Fruit fly (Drosophila melanogaster) whole organism, prepupa: ENCODE data around the gene aub.

Experiments used
- Blimp-1 ChIP-seq: fragments of 200-800 bp; sonication (Bioruptor generic); optimal IDR thresholded peaks from 3 replicates; lab custom pipeline; 2017; ENCODE audit warnings: missing biosample characterization, missing genetic modification characterization, mild to moderate bottlenecking, moderate library complexity, missing genetic modification reagents
- CG10631 ChIP-seq: fragments of 200-800 bp; sonication (Bioruptor generic); optimal IDR thresholded peaks from 2 replicates; lab custom pipeline; 2016; ENCODE audit warnings: missing biosample characterization, missing genetic modification characterization
- CG11294 ChIP-seq: fragments of 200-800 bp; sonication (Bioruptor generic); IDR thresholded peaks from 2 replicates; pipeline ENCODE4 v1.3.6; 2022; ENCODE audit warnings: missing biosample characterization, missing genetic modification characterization
- CG11762 ChIP-seq: fragments of 200-800 bp; sonication (Bioruptor generic); optimal IDR thresholded peaks from 3 replicates; lab custom pipeline; 2016; ENCODE audit warnings: missing biosample characterization, missing genetic modification characterization; ENCODE audit not compliant: insufficient read depth
- CG11902 ChIP-seq: fragments of 200-800 bp; sonication (Bioruptor generic); optimal IDR thresholded peaks from 3 replicates; lab custom pipeline; 2016; ENCODE audit warnings: missing biosample characterization, missing genetic modification characterization
- CG3032 ChIP-seq: fragments of 200-800 bp; optimal IDR thresholded peaks from 2 replicates; lab custom pipeline; 2019; ENCODE audit warnings: missing biosample characterization, mild to moderate bottlenecking, missing genetic modification characterization, moderate library complexity
- CG3919 ChIP-seq: fragments of 200-800 bp; sonication (Bioruptor generic); optimal IDR thresholded peaks from 3 replicates; lab custom pipeline; 2016; ENCODE audit warnings: missing biosample characterization, missing genetic modification characterization
- CG6792 ChIP-seq: fragments of 200-800 bp; sonication (Bioruptor generic); optimal IDR thresholded peaks from 3 replicates; lab custom pipeline; 2016; ENCODE audit warnings: missing biosample characterization, missing genetic modification characterization
- CG6808 ChIP-seq: fragments of 200-800 bp; sonication (Bioruptor generic); optimal IDR thresholded peaks from 3 replicates; lab custom pipeline; 2017; ENCODE audit warnings: missing biosample characterization, missing genetic modification characterization, mild to moderate bottlenecking, moderate library complexity, missing genetic modification reagents
- CG6854 ChIP-seq: fragments of 200-800 bp; sonication (Bioruptor generic); optimal IDR thresholded peaks from 2 replicates; lab custom pipeline; 2017; ENCODE audit warnings: missing biosample characterization, mild to moderate bottlenecking, missing genetic modification characterization
- CG7368 ChIP-seq: fragments of 200-800 bp; sonication (Bioruptor generic); optimal IDR thresholded peaks from 3 replicates; lab custom pipeline; 2016; ENCODE audit warnings: missing biosample characterization, missing genetic modification characterization
- CG8119 ChIP-seq: fragments of 200-800 bp; sonication (Bioruptor generic); IDR thresholded peaks from 3 replicates; pipeline ENCODE4 v1.3.6; 2022; ENCODE audit warnings: missing biosample characterization, missing genetic modification characterization
- CG8319 ChIP-seq: fragments of 200-800 bp; sonication (Bioruptor generic); optimal IDR thresholded peaks from 3 replicates; lab custom pipeline; 2016; ENCODE audit warnings: missing biosample characterization, missing genetic modification characterization
- CG8632 ChIP-seq: fragments of 200-800 bp; sonication (Bioruptor generic); optimal IDR thresholded peaks from 3 replicates; lab custom pipeline; 2016; ENCODE audit warnings: missing biosample characterization, missing genetic modification characterization
- CG9139 ChIP-seq: fragments of 200-800 bp; sonication (Bioruptor generic); optimal IDR thresholded peaks from 3 replicates; lab custom pipeline; 2017; ENCODE audit warnings: missing biosample characterization, mild to moderate bottlenecking, missing genetic modification characterization
- Ets96B ChIP-seq: fragments of 200-800 bp; optimal IDR thresholded peaks from 2 replicates; lab custom pipeline; 2019; ENCODE audit warnings: missing biosample characterization, mild to moderate bottlenecking, missing genetic modification characterization, moderate library complexity
- Hr38 ChIP-seq: sonication (Bioruptor generic); optimal IDR thresholded peaks from 2 replicates; lab custom pipeline; 2016; ENCODE audit warnings: missing biosample characterization, missing genetic modification characterization
- Hr4 ChIP-seq: fragments of 200-800 bp; sonication (Bioruptor generic); optimal IDR thresholded peaks from 3 replicates; lab custom pipeline; 2016; ENCODE audit warnings: missing biosample characterization, missing genetic modification characterization
- Lpt ChIP-seq: fragments of 200-800 bp; sonication (Bioruptor generic); optimal IDR thresholded peaks from 3 replicates; lab custom pipeline; 2016; ENCODE audit warnings: missing biosample characterization, missing genetic modification characterization
- Smox ChIP-seq: fragments of 200-800 bp; sonication (Bioruptor generic); optimal IDR thresholded peaks from 3 replicates; lab custom pipeline; 2016; ENCODE audit warnings: missing biosample characterization, missing genetic modification characterization
- Sox102F ChIP-seq: fragments of 200-800 bp; sonication (Bioruptor generic); optimal IDR thresholded peaks from 2 replicates; lab custom pipeline; 2016; ENCODE audit warnings: missing biosample characterization, mild to moderate bottlenecking, missing genetic modification characterization
- Sox14 ChIP-seq: fragments of 200-800 bp; sonication (Bioruptor generic); optimal IDR thresholded peaks from 3 replicates; lab custom pipeline; 2016; ENCODE audit warnings: missing biosample characterization, missing genetic modification characterization
- achi ChIP-seq: fragments of 200-800 bp; sonication (Bioruptor generic); optimal IDR thresholded peaks from 3 replicates; lab custom pipeline; 2016; ENCODE audit warnings: missing biosample characterization, missing genetic modification characterization
- dac ChIP-seq: fragments of 200-800 bp; sonication (Bioruptor generic); optimal IDR thresholded peaks from 2 replicates; lab custom pipeline; 2017; ENCODE audit warnings: missing biosample characterization, mild to moderate bottlenecking, missing genetic modification characterization
- dsx ChIP-seq: fragments of 200-800 bp; optimal IDR thresholded peaks from 3 replicates; lab custom pipeline; 2019; ENCODE audit warnings: missing biosample characterization, mild to moderate bottlenecking, missing genetic modification characterization, moderate library complexity; ENCODE audit not compliant: poor library complexity, severe bottlenecking
- eg ChIP-seq: fragments of 200-800 bp; sonication (Bioruptor generic); IDR thresholded peaks from 3 replicates; pipeline ENCODE4 v1.3.6; 2022; ENCODE audit warnings: missing biosample characterization, missing genetic modification characterization
- esn ChIP-seq: fragments of 200-800 bp; sonication (Bioruptor generic); optimal IDR thresholded peaks from 2 replicates; lab custom pipeline; 2016; ENCODE audit warnings: missing biosample characterization, mild to moderate bottlenecking, missing genetic modification characterization, moderate library complexity
- fd85E ChIP-seq: fragments of 200-800 bp; sonication (Bioruptor generic); optimal IDR thresholded peaks from 3 replicates; lab custom pipeline; 2016; ENCODE audit warnings: missing biosample characterization, missing genetic modification characterization
- lz ChIP-seq: fragments of 200-800 bp; sonication (Bioruptor generic); optimal IDR thresholded peaks from 3 replicates; lab custom pipeline; 2016; ENCODE audit warnings: missing biosample characterization, missing genetic modification characterization
- net ChIP-seq: fragments of 200-800 bp; sonication (Bioruptor generic); optimal IDR thresholded peaks from 3 replicates; lab custom pipeline; 2016; ENCODE audit warnings: missing biosample characterization, missing genetic modification characterization
- pdm3 ChIP-seq: fragments of 200-800 bp; sonication (Bioruptor generic); optimal IDR thresholded peaks from 3 replicates; lab custom pipeline; 2016; ENCODE audit warnings: missing biosample characterization, missing genetic modification characterization
- spab ChIP-seq: fragments of 200-800 bp; sonication (Bioruptor generic); optimal IDR thresholded peaks from 2 replicates; lab custom pipeline; 2017; ENCODE audit warnings: missing biosample characterization, mild to moderate bottlenecking, missing genetic modification characterization, missing genetic modification reagents
- ss ChIP-seq, 2 experiments: fragments of 200-800 bp; sonication (Bioruptor generic); optimal IDR thresholded peaks; 2 replicates in 1 of 2; 3 replicates in 1 of 2; lab custom pipeline; 2017 to 2018; ENCODE audit warnings: mild to moderate bottlenecking in 2 of 2, missing biosample characterization in 2 of 2, missing genetic modification characterization in 2 of 2, moderate library complexity in 1 of 2
- svp ChIP-seq: fragments of 200-800 bp; sonication (Bioruptor generic); peaks from one replicate; lab custom pipeline; 2016; ENCODE audit warnings: missing biosample characterization, missing genetic modification characterization
- topi ChIP-seq: fragments of 200-800 bp; sonication (Bioruptor generic); optimal IDR thresholded peaks from 3 replicates; lab custom pipeline; 2016; ENCODE audit warnings: missing biosample characterization, missing genetic modification characterization

aub gene

dm6 chr2L:10967257-10968008 is 33.8 kb downstream of the aub start (continued):
- TF ChIP-seq lz (GFP tag; lab: Kevin White, UChicago) (no peak), CG6808 (peak; percentile 79), Sox14 (GFP tag; lab: Kevin White, UChicago) (peak; percentile 36), CG9139 (GFP tag; lab: Kevin White, UChicago) (peak; percentile 52), pdm3 (GFP tag; lab: Kevin White, UChicago) (peak; percentile 2), CG6854 (peak; percentile 50), topi (peak; percentile 21), CG8119 (GFP tag; lab: Robert Waterston, UW) (peak; percentile 49; the same call in 1 of the 3 replicates), Blimp-1 (GFP tag; lab: Kevin White, UChicago) (peak; percentile 99), CG3919 (peak; percentile 1), achi (no peak), net (GFP tag; lab: Kevin White, UChicago) (peak; percentile 48), Lpt (peak; percentile 28), esn (GFP tag; lab: Kevin White, UChicago) (peak; percentile 24), CG7368 (no peak), CG8319 (GFP tag; lab: Kevin White, UChicago) (no peak), fd85E (GFP tag; lab: Kevin White, UChicago) (no peak), CG11902 (GFP tag; lab: Kevin White, UChicago) (no peak), dac (GFP tag; lab: Kevin White, UChicago) (no peak), eg (peak; percentile 63; the same call in 2 of the 3 replicates), Hr4 (GFP tag; lab: Kevin White, UChicago) (peak; percentile 46)

- TF ChIP-seq ss (GFP tag; optimal IDR thresholded peaks at IDR 0.05; lab: Kevin White, UChicago) (no peak), net (GFP tag; lab: Kevin White, UChicago) (no peak), CG8119 (GFP tag; lab: Robert Waterston, UW) (no peak)
Observed at dm6 chr2L:10965962-10966361, 35.3 kb downstream of the aub start.

- TF ChIP-seq achi: no peak
- TF ChIP-seq ss (GFP tag; optimal IDR thresholded peaks at IDR 0.05; lab: Kevin White, UChicago): no peak
- no peak for TF ChIP-seq eg
- no peak for TF ChIP-seq CG8632 (GFP tag; lab: Kevin White, UChicago)
- TF ChIP-seq spab (GFP tag; lab: Kevin White, UChicago): no peak
- TF ChIP-seq Hr38 (GFP tag; lab: Kevin White, UChicago): no peak
- TF ChIP-seq CG6792 (GFP tag; lab: Kevin White, UChicago): no peak
- TF ChIP-seq CG11762 (GFP tag; lab: Kevin White, UChicago): no peak
- TF ChIP-seq dsx: no peak
- no peak for TF ChIP-seq Ets96B (tag; lab: Kevin White, UChicago)
- TF ChIP-seq CG9139 (GFP tag; lab: Kevin White, UChicago): no peak
- TF ChIP-seq svp: no peak
- no peak for TF ChIP-seq Sox102F (GFP tag; lab: Kevin White, UChicago)
- no peak for TF ChIP-seq CG3032
- TF ChIP-seq CG10631 (GFP tag; lab: Kevin White, UChicago): no peak
- no peak for TF ChIP-seq CG11294 (GFP tag; lab: Robert Waterston, UW)
- TF ChIP-seq, all 60 proteins: peak for 0
Observed at dm6 chr2L:10964493-10964892, 36.8 kb downstream of the aub start.

dm6 chr2L:10963979-10964378 is 37.3 kb downstream of the aub start, which contains the start of gene dpr2:
Gene dpr2, minus strand, starts transcription at chr2L:10964153.
- TF ChIP-seq CG3032: no peak
- no peak for TF ChIP-seq Smox (GFP tag; lab: Kevin White, UChicago)
- TF ChIP-seq, all 60 proteins: peak for 0
